Worm (Caenorhabditis elegans) whole organism, mixed stage, embryonic: ENCODE measurements around the gene bath-36.

Experiments
- M03D4.4 ChIP-seq: sonication (generic microtip); optimal IDR thresholded peaks from 2 replicates; lab custom pipeline; 2017; ENCODE audit warnings: mild to moderate bottlenecking, missing genetic modification characterization, missing compliant biosample characterization
- bed-3 ChIP-seq: fragments of 200-800 bp; sonication (Bioruptor generic); optimal IDR thresholded peaks from 3 replicates; lab custom pipeline; 2018; ENCODE audit warnings: mild to moderate bottlenecking, missing genetic modification characterization, moderate library complexity, missing compliant biosample characterization
- blmp-1 ChIP-seq: fragments of 150-350 bp; optimal IDR thresholded peaks from 2 replicates; lab custom pipeline; 2014; ENCODE audit warnings: missing biosample characterization, missing genetic modification characterization
- ceh-39 ChIP-seq: fragments of 150-350 bp; optimal IDR thresholded peaks from 2 replicates; lab custom pipeline; 2014; ENCODE audit warnings: missing biosample characterization, missing genetic modification characterization
- ceh-43 ChIP-seq: fragments of 200-800 bp; sonication (Bioruptor generic); optimal IDR thresholded peaks from 2 replicates; lab custom pipeline; 2018; ENCODE audit warnings: mild to moderate bottlenecking, missing genetic modification characterization, moderate library complexity, missing compliant biosample characterization
- ceh-83 ChIP-seq: fragments of 200-800 bp; sonication (Bioruptor generic); optimal IDR thresholded peaks from 2 replicates; lab custom pipeline; 2018; ENCODE audit warnings: mild to moderate bottlenecking, missing genetic modification characterization, missing compliant biosample characterization
- ces-1 ChIP-seq: fragments of 150-350 bp; optimal IDR thresholded peaks from 2 replicates; lab custom pipeline; 2014; ENCODE audit warnings: missing biosample characterization, missing genetic modification reagents, missing genetic modification characterization
- cnd-1 ChIP-seq: fragments of 200-800 bp; sonication (Bioruptor generic); optimal IDR thresholded peaks from 2 replicates; lab custom pipeline; 2018; ENCODE audit warnings: mild to moderate bottlenecking, missing genetic modification characterization, missing compliant biosample characterization
- drap-1 ChIP-seq: fragments of 200-800 bp; sonication (Bioruptor generic); optimal IDR thresholded peaks from 3 replicates; lab custom pipeline; 2018; ENCODE audit warnings: mild to moderate bottlenecking, missing genetic modification characterization, missing compliant biosample characterization
- elt-3 ChIP-seq: fragments of 150-350 bp; optimal IDR thresholded peaks from 2 replicates; lab custom pipeline; 2014; ENCODE audit warnings: missing biosample characterization, missing genetic modification characterization
- flh-1 ChIP-seq: fragments of 200-800 bp; sonication (Bioruptor generic); optimal IDR thresholded peaks from 2 replicates; lab custom pipeline; 2018; ENCODE audit warnings: mild to moderate bottlenecking, missing genetic modification characterization, moderate library complexity, missing compliant biosample characterization
- ham-2 ChIP-seq: fragments of 200-800 bp; sonication (Bioruptor generic); optimal IDR thresholded peaks from 2 replicates; lab custom pipeline; 2018; ENCODE audit warnings: mild to moderate bottlenecking, missing genetic modification characterization, missing compliant biosample characterization
- hlh-1 ChIP-seq: fragments of 150-350 bp; optimal IDR thresholded peaks from 2 replicates; lab custom pipeline; 2014; ENCODE audit warnings: missing biosample characterization, missing genetic modification reagents, missing genetic modification characterization
- lin-13 ChIP-seq: fragments of 150-350 bp; optimal IDR thresholded peaks from 2 replicates; lab custom pipeline; 2014; ENCODE audit warnings: missing biosample characterization, missing genetic modification characterization
- lsy-2 ChIP-seq: fragments of 150-350 bp; optimal IDR thresholded peaks from 2 replicates; lab custom pipeline; 2014; ENCODE audit warnings: missing biosample characterization, missing genetic modification characterization
- mab-5 ChIP-seq: fragments of 150-350 bp; optimal IDR thresholded peaks from 2 replicates; lab custom pipeline; 2014; ENCODE audit warnings: missing biosample characterization, missing genetic modification characterization
- mep-1 ChIP-seq: fragments of 150-350 bp; optimal IDR thresholded peaks from 2 replicates; lab custom pipeline; 2017; ENCODE audit warnings: missing biosample characterization, missing genetic modification reagents, missing genetic modification characterization, inconsistent platforms
- mls-2 ChIP-seq: sonication (generic microtip); optimal IDR thresholded peaks from 2 replicates; lab custom pipeline; 2016; ENCODE audit warnings: mild to moderate bottlenecking, missing genetic modification characterization, moderate library complexity, missing compliant biosample characterization
- nhr-12 ChIP-seq: fragments of 150-350 bp; optimal IDR thresholded peaks from 2 replicates; lab custom pipeline; 2014; ENCODE audit warnings: missing biosample characterization, missing genetic modification characterization
- nhr-2 ChIP-seq: fragments of 150-350 bp; optimal IDR thresholded peaks from 2 replicates; lab custom pipeline; 2014; ENCODE audit warnings: missing biosample characterization, missing genetic modification characterization
- nhr-237 ChIP-seq: fragments of 150-350 bp; optimal IDR thresholded peaks from 2 replicates; lab custom pipeline; 2014; ENCODE audit warnings: missing biosample characterization, missing genetic modification characterization
- nhr-76 ChIP-seq: sonication (generic microtip); optimal IDR thresholded peaks from 2 replicates; lab custom pipeline; 2017; ENCODE audit warnings: missing biosample characterization, missing genetic modification characterization
- pha-4 ChIP-seq: fragments of 150-350 bp; optimal IDR thresholded peaks from 2 replicates; lab custom pipeline; 2018; ENCODE audit warnings: missing biosample characterization, missing genetic modification reagents, missing genetic modification characterization
- sem-2 ChIP-seq: fragments of 200-800 bp; sonication (Bioruptor generic); optimal IDR thresholded peaks from 2 replicates; lab custom pipeline; 2018; ENCODE audit warnings: mild to moderate bottlenecking, missing genetic modification characterization, missing compliant biosample characterization
- snpc-4 ChIP-seq: fragments of 150-350 bp; optimal IDR thresholded peaks from 2 replicates; lab custom pipeline; 2014; ENCODE audit warnings: missing biosample characterization, missing genetic modification characterization
- sptf-1 ChIP-seq: sonication (generic microtip); optimal IDR thresholded peaks from 2 replicates; lab custom pipeline; 2017; ENCODE audit warnings: mild to moderate bottlenecking, missing genetic modification characterization, moderate library complexity, missing compliant biosample characterization
- tbx-8 ChIP-seq: fragments of 200-800 bp; sonication (Bioruptor generic); optimal IDR thresholded peaks from 2 replicates; lab custom pipeline; 2018; ENCODE audit warnings: mild to moderate bottlenecking, missing genetic modification characterization, moderate library complexity, missing compliant biosample characterization
- unc-120 ChIP-seq: sonication (generic microtip); optimal IDR thresholded peaks from 2 replicates; lab custom pipeline; 2017; ENCODE audit warnings: missing genetic modification characterization, missing compliant biosample characterization; ENCODE audit not compliant: poor library complexity, severe bottlenecking
- unc-39 ChIP-seq: fragments of 150-350 bp; optimal IDR thresholded peaks from 2 replicates; lab custom pipeline; 2014; ENCODE audit warnings: missing biosample characterization, missing genetic modification characterization
- unc-62 ChIP-seq: fragments of 150-350 bp; optimal IDR thresholded peaks from 2 replicates; lab custom pipeline; 2014; ENCODE audit warnings: missing biosample characterization, missing genetic modification reagents, missing genetic modification characterization
- zip-8 ChIP-seq: fragments of 150-350 bp; optimal IDR thresholded peaks from 2 replicates; lab custom pipeline; 2014; ENCODE audit warnings: missing biosample characterization, missing genetic modification characterization
- ztf-11 ChIP-seq: fragments of 150-350 bp; optimal IDR thresholded peaks from 2 replicates; lab custom pipeline; 2014; ENCODE audit warnings: missing biosample characterization, missing genetic modification characterization

The bath-36 gene

DNA sequence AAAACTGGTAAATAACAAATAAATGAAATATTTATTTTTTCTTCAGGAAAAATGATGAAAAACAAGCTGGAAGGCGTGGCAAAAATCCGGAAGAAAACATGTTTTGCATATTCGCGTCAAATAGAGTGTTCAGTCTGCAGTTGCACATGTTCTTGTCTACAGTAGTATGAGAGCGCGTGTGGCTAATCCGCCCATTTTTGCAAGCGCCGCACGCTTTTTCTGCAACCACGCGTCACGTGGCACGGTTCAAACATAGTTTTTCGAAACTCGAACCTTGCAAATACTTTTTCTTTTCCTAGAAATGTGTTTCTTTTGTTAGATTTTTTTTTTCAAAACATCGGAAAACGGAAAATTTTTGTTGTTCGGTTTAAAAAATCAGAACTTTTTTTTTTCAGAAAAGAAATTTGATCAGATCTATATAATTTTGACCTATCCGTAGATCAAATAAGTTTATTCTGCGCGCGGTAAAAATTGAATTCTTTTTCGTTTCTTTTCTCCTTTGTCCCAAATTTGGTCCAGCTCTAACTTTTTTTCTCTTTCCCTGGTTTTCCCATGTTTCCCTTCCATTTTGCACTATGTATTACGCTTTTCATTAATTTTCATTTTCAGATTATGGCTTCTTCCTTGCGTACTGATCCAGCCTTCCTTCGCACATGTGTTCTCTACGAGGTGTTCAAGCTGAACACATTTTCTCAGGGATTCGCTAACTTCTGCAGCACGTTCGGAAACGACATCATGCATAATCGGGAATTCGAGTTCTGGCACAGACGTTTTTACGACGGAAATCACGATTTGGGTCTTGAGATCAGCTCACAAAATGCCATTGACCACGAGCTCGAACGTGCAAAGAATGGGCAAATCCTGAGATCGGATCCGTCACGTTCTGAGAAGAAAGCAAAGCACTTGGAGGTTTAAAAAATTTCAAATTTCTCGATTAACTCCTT, 3.3 kb upstream of the bath-36 start, which contains the start of gene Y75B12B.1:
TSS of gene Y75B12B.1 (plus strand) at position 603 of the 944 bp plus-strand sequence.
- TF ChIP-seq snpc-4 (tag; lab: Kevin White, UChicago) = no peak
- no peak for TF ChIP-seq mep-1 (tag; lab: Kevin White, UChicago)
- TF ChIP-seq nhr-76 (tag; lab: Kevin White, UChicago) = no peak
- no peak for TF ChIP-seq ces-1 (GFP tag; lab: Kevin White, UChicago)
- TF ChIP-seq ham-2 (GFP tag; lab: Kevin White, UChicago) = no peak
- no peak for TF ChIP-seq M03D4.4 (tag; lab: Kevin White, UChicago)
- no peak for TF ChIP-seq sem-2 (GFP tag; lab: Kevin White, UChicago)
- TF ChIP-seq nhr-2 (tag; lab: Kevin White, UChicago) = no peak
- TF ChIP-seq zip-8 = no peak
- no peak for TF ChIP-seq lin-13

DNA sequence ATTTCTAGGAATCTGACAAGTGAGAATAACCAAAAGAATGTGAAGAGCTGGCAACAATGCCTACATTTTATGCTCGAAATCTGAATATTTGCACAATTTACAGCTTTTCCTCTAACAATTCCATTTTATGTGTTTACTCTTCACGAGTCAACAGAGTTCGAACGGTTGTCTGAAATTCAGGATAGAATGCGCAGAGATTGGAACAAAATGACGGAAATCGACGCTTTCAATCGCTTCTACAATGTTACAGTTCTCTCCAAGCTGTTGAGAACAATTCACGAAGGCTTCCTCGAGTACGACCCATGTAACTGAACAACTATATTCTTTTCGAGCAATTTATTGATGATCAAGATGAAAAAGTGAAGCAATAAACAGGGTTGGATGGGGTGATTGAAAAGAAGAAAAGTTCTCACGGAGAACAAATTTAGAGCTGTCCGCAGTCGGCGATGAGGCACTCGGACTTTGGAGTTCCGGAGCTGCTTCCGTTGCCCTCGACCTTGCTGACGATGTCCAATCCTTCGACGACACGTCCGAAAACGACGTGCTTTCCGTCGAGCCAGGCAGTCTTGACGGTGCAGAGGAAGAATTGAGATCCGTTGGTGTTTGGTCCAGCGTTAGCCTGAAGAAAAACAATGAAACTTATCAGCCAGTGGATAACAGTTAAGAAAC, 1.3 kb upstream of the bath-36 start, which contains the start of gene Y75B12B.3:
TSS of gene Y75B12B.3 (minus strand) at position 21 of the 669 bp plus-strand sequence.
- TF ChIP-seq flh-1 (GFP tag; lab: Kevin White, UChicago) (no peak), ceh-43 (GFP tag; lab: Kevin White, UChicago) (no peak)

DNA sequence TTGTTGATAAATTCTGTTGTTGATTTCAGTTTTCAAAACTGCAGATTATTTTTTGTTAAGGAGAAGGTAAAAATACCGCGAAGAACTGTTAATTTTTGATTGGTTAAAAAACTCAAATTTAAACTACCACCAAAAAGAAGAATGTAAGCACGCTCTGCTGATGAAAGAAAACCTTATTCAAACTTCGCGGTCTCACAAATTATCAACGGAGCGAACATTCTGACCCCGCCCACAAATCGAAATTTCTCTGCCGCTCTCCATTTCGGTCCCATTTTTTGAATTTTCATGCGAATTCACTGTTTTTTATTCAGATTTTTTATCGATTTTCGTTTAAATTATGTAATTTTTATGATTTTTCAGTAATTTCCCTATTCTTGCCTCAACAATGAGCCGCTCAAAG, 1.9 kb downstream of the bath-36 start, which contains the start of gene cyn-3:
TSS of gene cyn-3 (plus strand) at position 361 of the 400 bp plus-strand sequence.
- TF ChIP-seq unc-39 (tag; lab: Kevin White, UChicago) = no peak
- TF ChIP-seq tbx-8 = no peak
- no peak for TF ChIP-seq ceh-43 (GFP tag; lab: Kevin White, UChicago)
- peak; percentile 81 for TF ChIP-seq ces-1 (GFP tag; lab: Kevin White, UChicago)
- TF ChIP-seq zip-8 = no peak
- TF ChIP-seq pha-4 (tag; lab: Kevin White, UChicago) = peak; percentile 77
- TF ChIP-seq elt-3 (tag; lab: Kevin White, UChicago) = no peak
- no peak for TF ChIP-seq ceh-83 (GFP tag; lab: Kevin White, UChicago)
- TF ChIP-seq hlh-1 (tag; lab: Kevin White, UChicago) = peak; percentile 18
- no peak for TF ChIP-seq flh-1 (GFP tag; lab: Kevin White, UChicago)
- no peak for TF ChIP-seq snpc-4 (tag; lab: Kevin White, UChicago)
- TF ChIP-seq nhr-12 (tag; lab: Kevin White, UChicago) = no peak
- no peak for TF ChIP-seq nhr-2 (tag; lab: Kevin White, UChicago)
- TF ChIP-seq unc-120 = no peak
- no peak for TF ChIP-seq M03D4.4 (tag; lab: Kevin White, UChicago)
- TF ChIP-seq cnd-1 (tag; lab: Kevin White, UChicago) = no peak
- TF ChIP-seq unc-62 (GFP tag; lab: Kevin White, UChicago) = no peak
- TF ChIP-seq mls-2 (tag; lab: Kevin White, UChicago) = no peak
- no peak for TF ChIP-seq ztf-11 (tag; lab: Kevin White, UChicago)
- no peak for TF ChIP-seq drap-1 (GFP tag; lab: Kevin White, UChicago)
- peak; percentile 83 for TF ChIP-seq lsy-2 (tag; lab: Kevin White, UChicago)
- TF ChIP-seq sptf-1 (tag; lab: Kevin White, UChicago) = no peak
- no peak for TF ChIP-seq mab-5 (tag; lab: Kevin White, UChicago)
- peak; percentile 78 for TF ChIP-seq mep-1 (tag; lab: Kevin White, UChicago)
- peak; percentile 26 for TF ChIP-seq ceh-39 (tag; lab: Kevin White, UChicago)
- TF ChIP-seq bed-3 (GFP tag; lab: Kevin White, UChicago) = no peak
- no peak for TF ChIP-seq ham-2 (GFP tag; lab: Kevin White, UChicago)
- TF ChIP-seq lin-13 = peak; percentile 58
- peak; percentile 71 for TF ChIP-seq nhr-237 (tag; lab: Kevin White, UChicago)
- no peak for TF ChIP-seq blmp-1 (tag; lab: Kevin White, UChicago)
